Worm (Caenorhabditis elegans) whole organism, midembryonic: Measurements from ENCODE around the gene M88.3.
A peak's percentile ranks its signal among the peaks of the same experiment; 100 is the strongest.

ENCODE experiments used
- T22C8.4 ChIP-seq: fragments of 200-800 bp; sonication (Bioruptor generic); IDR thresholded peaks from 2 replicates; pipeline ENCODE4 v1.3.6; 2022; ENCODE audit warnings: missing genetic modification characterization, missing compliant biosample characterization
- cog-1 ChIP-seq: sonication (generic microtip); optimal IDR thresholded peaks from 2 replicates; lab custom pipeline; 2016; ENCODE audit warnings: missing genetic modification characterization, missing compliant biosample characterization
- flt-1 ChIP-seq: fragments of 200-800 bp; sonication (Bioruptor generic); IDR thresholded peaks from 2 replicates; pipeline ENCODE4 v1.3.6; 2022; ENCODE audit warnings: missing genetic modification characterization, missing compliant biosample characterization
- klf-2 ChIP-seq: fragments of 200-800 bp; sonication (Bioruptor generic); conservative IDR thresholded peaks from 2 replicates; pipeline ENCODE4 v1.3.6; 2022; ENCODE audit warnings: missing genetic modification reagents, missing genetic modification characterization, missing compliant biosample characterization
- med-1 ChIP-seq: sonication (generic microtip); optimal IDR thresholded peaks from 2 replicates; lab custom pipeline; 2017; ENCODE audit warnings: missing genetic modification characterization, mild to moderate bottlenecking, missing compliant biosample characterization, antibody characterized with exemption, missing genetic modification reagents; ENCODE audit not compliant: insufficient read depth
- ref-1 ChIP-seq: fragments of 200-800 bp; sonication (Bioruptor generic); conservative IDR thresholded peaks from 2 replicates; pipeline ENCODE4 v1.3.6; 2022; ENCODE audit warnings: missing genetic modification reagents, missing genetic modification characterization, missing compliant biosample characterization
- tab-1 ChIP-seq: fragments of 200-800 bp; sonication (Bioruptor generic); IDR thresholded peaks from 2 replicates; pipeline ENCODE4 v1.3.6; 2022; ENCODE audit warnings: missing genetic modification characterization, missing compliant biosample characterization
- ztf-23 ChIP-seq: fragments of 200-800 bp; sonication (Bioruptor generic); IDR thresholded peaks from 2 replicates; pipeline ENCODE4 v1.3.6; 2022; ENCODE audit warnings: missing genetic modification reagents, missing genetic modification characterization, missing compliant biosample characterization
- ztf-29 ChIP-seq: fragments of 200-800 bp; sonication (Bioruptor generic); IDR thresholded peaks from 2 replicates; pipeline ENCODE4 v1.3.6; 2022; ENCODE audit warnings: missing genetic modification reagents, missing genetic modification characterization, missing compliant biosample characterization

The M88.3 gene

DNA sequence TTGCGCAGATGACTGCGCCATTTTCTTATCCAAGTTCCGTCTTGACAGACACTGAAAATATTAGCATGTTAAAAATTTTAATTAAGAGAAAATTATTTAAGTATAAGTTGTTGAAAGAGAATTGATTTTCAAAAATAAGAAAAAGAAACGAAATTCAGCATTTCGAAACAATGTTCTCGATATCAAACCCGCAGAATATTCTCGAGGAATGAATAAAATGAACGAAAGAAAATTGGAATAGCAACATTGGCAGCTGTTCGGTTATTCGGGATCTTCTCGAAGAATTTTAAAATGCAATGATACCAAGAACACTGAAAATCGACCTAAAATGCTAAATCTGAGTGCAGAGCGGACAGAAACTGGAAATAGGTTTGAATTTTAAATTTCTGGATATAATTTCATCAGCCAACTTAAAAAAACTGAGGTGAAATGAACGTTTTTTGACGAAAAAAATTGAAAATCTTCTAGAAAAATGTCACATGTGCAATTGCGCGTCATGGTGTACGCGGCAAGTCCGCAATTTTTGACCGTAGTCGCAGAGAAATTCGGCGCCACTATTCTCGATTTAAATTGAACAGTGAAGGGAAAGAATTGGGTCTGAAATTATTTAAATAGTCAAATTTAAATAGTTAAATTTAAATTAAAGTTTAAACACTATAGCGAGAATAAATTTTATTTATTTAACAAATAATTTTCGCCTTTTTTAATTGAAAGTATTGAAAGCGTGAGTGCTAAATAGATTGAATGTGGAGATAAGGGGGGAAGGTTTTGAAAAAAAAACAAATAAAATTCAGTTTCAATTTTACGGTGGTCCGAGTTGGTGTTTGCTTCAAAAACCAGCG, 36.6 kb downstream of the M88.3 start, which contains the start of the genes cct-5 and F25F2.1:
cct-5 (minus strand) TSS at position 51 of the 842 bp plus-strand sequence.
F25F2.1 (plus strand) TSS at position 792 of the 842 bp plus-strand sequence.
- no peak for TF ChIP-seq ref-1 (GFP tag; lab: Robert Waterston, UW)
- 0 out of 2 replicates have a peak, but pooled peaks have one; percentile 29 for TF ChIP-seq flt-1 (GFP tag; lab: Robert Waterston, UW)
- TF ChIP-seq ztf-23 (GFP tag; lab: Robert Waterston, UW), result peak; percentile 62; the same call in 1 of the 2 replicates
- TF ChIP-seq tab-1 (GFP tag; lab: Robert Waterston, UW), result no peak

- TF ChIP-seq ztf-23 (GFP tag; lab: Robert Waterston, UW) (no peak), klf-2 (GFP tag; lab: Robert Waterston, UW) (no peak), flt-1 (GFP tag; lab: Robert Waterston, UW) (no peak), ref-1 (GFP tag; lab: Robert Waterston, UW) (no peak), ztf-29 (GFP tag; lab: Robert Waterston, UW) (no peak)
Measured at ce11 chrIII:4506590-4507128, 38.2 kb downstream of the M88.3 start.

DNA sequence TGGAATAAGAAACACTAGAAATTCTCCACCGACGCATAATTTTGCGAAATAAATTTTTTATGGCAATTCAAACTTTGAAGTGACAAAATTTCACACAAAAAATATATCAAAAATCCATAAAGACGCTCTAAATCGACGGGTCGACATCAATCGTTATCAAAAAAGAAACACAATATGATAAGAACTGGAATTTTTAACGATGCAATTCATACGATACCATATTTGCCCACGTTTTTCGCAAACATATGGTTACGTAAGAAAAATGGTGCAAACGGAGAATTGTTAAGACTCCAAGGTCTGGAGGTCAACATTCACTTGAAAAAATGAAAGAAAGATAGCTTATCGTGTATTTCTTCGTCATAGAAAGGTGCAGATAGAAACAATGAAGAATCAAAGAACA, 38.7 kb downstream of the M88.3 start:
- TF ChIP-seq T22C8.4 (no peak), ztf-29 (GFP tag; lab: Robert Waterston, UW) (no peak), flt-1 (GFP tag; lab: Robert Waterston, UW) (no peak), ref-1 (GFP tag; lab: Robert Waterston, UW) (no peak), ztf-23 (GFP tag; lab: Robert Waterston, UW) (no peak), med-1 (GFP tag; lab: Kevin White, UChicago) (no peak), klf-2 (GFP tag; lab: Robert Waterston, UW) (no peak), tab-1 (GFP tag; lab: Robert Waterston, UW) (no peak), cog-1 (tag; lab: Kevin White, UChicago) (no peak)

- TF ChIP-seq ztf-23 (GFP tag; lab: Robert Waterston, UW), result no peak
- no peak for TF ChIP-seq cog-1 (tag; lab: Kevin White, UChicago)
- no peak for TF ChIP-seq flt-1 (GFP tag; lab: Robert Waterston, UW)
- no peak for TF ChIP-seq med-1 (GFP tag; lab: Kevin White, UChicago)
- TF ChIP-seq tab-1 (GFP tag; lab: Robert Waterston, UW), result no peak
- TF ChIP-seq ref-1 (GFP tag; lab: Robert Waterston, UW), result no peak
- no peak for TF ChIP-seq ztf-29 (GFP tag; lab: Robert Waterston, UW)
- TF ChIP-seq T22C8.4, result no peak
- no peak for TF ChIP-seq klf-2 (GFP tag; lab: Robert Waterston, UW)
Measured at ce11 chrIII:4505726-4506125, 39.1 kb downstream of the M88.3 start.

- TF ChIP-seq tab-1 (GFP tag; lab: Robert Waterston, UW) (no peak), T22C8.4 (no peak), ztf-29 (GFP tag; lab: Robert Waterston, UW) (no peak), ztf-23 (GFP tag; lab: Robert Waterston, UW) (no peak), cog-1 (tag; lab: Kevin White, UChicago) (no peak), klf-2 (GFP tag; lab: Robert Waterston, UW) (no peak), ref-1 (GFP tag; lab: Robert Waterston, UW) (no peak), med-1 (GFP tag; lab: Kevin White, UChicago) (no peak)
Measured at ce11 chrIII:4504934-4505484, 39.9 kb downstream of the M88.3 start.

- TF ChIP-seq ztf-23 (GFP tag; lab: Robert Waterston, UW) (no peak), med-1 (GFP tag; lab: Kevin White, UChicago) (no peak), tab-1 (GFP tag; lab: Robert Waterston, UW) (no peak), T22C8.4 (no peak), klf-2 (GFP tag; lab: Robert Waterston, UW) (no peak), flt-1 (GFP tag; lab: Robert Waterston, UW) (no peak), ref-1 (GFP tag; lab: Robert Waterston, UW) (no peak), cog-1 (tag; lab: Kevin White, UChicago) (no peak), ztf-29 (GFP tag; lab: Robert Waterston, UW) (no peak)
Measured at ce11 chrIII:4504358-4504757, 40.5 kb downstream of the M88.3 start.

ce11 chrIII:4502559-4503240, 42.2 kb downstream of the M88.3 start:
- TF ChIP-seq T22C8.4 (no peak), ztf-29 (GFP tag; lab: Robert Waterston, UW) (peak; percentile 20; the same call in 1 of the 2 replicates), ztf-23 (GFP tag; lab: Robert Waterston, UW) (no peak), med-1 (GFP tag; lab: Kevin White, UChicago) (no peak), klf-2 (GFP tag; lab: Robert Waterston, UW) (no peak), flt-1 (GFP tag; lab: Robert Waterston, UW) (peak; percentile 60), tab-1 (GFP tag; lab: Robert Waterston, UW) (no peak), ref-1 (GFP tag; lab: Robert Waterston, UW) (no peak), cog-1 (tag; lab: Kevin White, UChicago) (peak; percentile 28)

ce11 chrIII:4498938-4499337, 45.9 kb downstream of the M88.3 start, which contains the start of the genes C07G2.5 and atf-7:
TSS of gene C07G2.5 (minus strand) at chrIII:4499038.
TSS of gene atf-7 (minus strand) at chrIII:4499045.
- TF ChIP-seq med-1 (GFP tag; lab: Kevin White, UChicago) (no peak), flt-1 (GFP tag; lab: Robert Waterston, UW) (no peak), ztf-29 (GFP tag; lab: Robert Waterston, UW) (no peak), ref-1 (GFP tag; lab: Robert Waterston, UW) (no peak), tab-1 (GFP tag; lab: Robert Waterston, UW) (no peak), klf-2 (GFP tag; lab: Robert Waterston, UW) (no peak), ztf-23 (GFP tag; lab: Robert Waterston, UW) (no peak), T22C8.4 (no peak), cog-1 (tag; lab: Kevin White, UChicago) (no peak)
